Fruit fly (Drosophila melanogaster) whole organism, pupa: ENCODE results near the gene CG13309.

Experiments
- CG10348 ChIP-seq: fragments of 200-800 bp; sonication (Bioruptor generic); IDR thresholded peaks from 2 replicates; pipeline ENCODE4 v1.3.6; 2022; ENCODE audit warnings: missing biosample characterization, missing genetic modification characterization
- CG12605 ChIP-seq: fragments of 200-800 bp; sonication (Bioruptor generic); IDR thresholded peaks from 2 replicates; pipeline ENCODE4 v1.3.6; 2022; ENCODE audit warnings: missing biosample characterization, missing genetic modification characterization
- CG13204 ChIP-seq: fragments of 200-800 bp; sonication (Bioruptor generic); optimal IDR thresholded peaks from 2 replicates; lab custom pipeline; 2018; ENCODE audit warnings: missing biosample characterization, mild to moderate bottlenecking, missing genetic modification characterization, moderate library complexity
- CG17806 ChIP-seq: fragments of 200-800 bp; sonication (Bioruptor generic); optimal IDR thresholded peaks from 2 replicates; lab custom pipeline; 2018; ENCODE audit warnings: missing biosample characterization, mild to moderate bottlenecking, missing genetic modification characterization, moderate library complexity
- CG4496 ChIP-seq: fragments of 200-800 bp; sonication (Bioruptor generic); IDR thresholded peaks from 3 replicates; pipeline ENCODE4 v1.3.6; 2022; ENCODE audit warnings: missing biosample characterization, missing genetic modification characterization
- CG8159 ChIP-seq: fragments of 200-800 bp; sonication (Bioruptor generic); optimal IDR thresholded peaks from 3 replicates; lab custom pipeline; 2018; ENCODE audit warnings: missing biosample characterization, mild to moderate bottlenecking, missing genetic modification characterization, moderate library complexity
- D1 ChIP-seq: fragments of 200-800 bp; sonication (Bioruptor generic); optimal IDR thresholded peaks from 2 replicates; lab custom pipeline; 2018; ENCODE audit warnings: missing biosample characterization, mild to moderate bottlenecking, missing genetic modification characterization, moderate library complexity
- EcR ChIP-seq: fragments of 200-800 bp; sonication (Bioruptor generic); optimal IDR thresholded peaks from 3 replicates; lab custom pipeline; 2019; ENCODE audit warnings: missing biosample characterization, missing genetic modification characterization, mild to moderate bottlenecking, moderate library complexity, missing genetic modification reagents
- Pif1A ChIP-seq: fragments of 200-800 bp; sonication (Bioruptor generic); optimal IDR thresholded peaks from 3 replicates; lab custom pipeline; 2016; ENCODE audit warnings: missing biosample characterization, missing genetic modification characterization
- Snoo ChIP-seq: fragments of 200-800 bp; sonication (Bioruptor generic); optimal IDR thresholded peaks from 3 replicates; lab custom pipeline; 2017; ENCODE audit warnings: missing biosample characterization, mild to moderate bottlenecking, missing genetic modification characterization, inconsistent platforms
- fd96Ca ChIP-seq: fragments of 200-800 bp; sonication (Bioruptor generic); IDR thresholded peaks from 3 replicates; pipeline ENCODE4 v1.3.6; 2022; ENCODE audit warnings: missing biosample characterization, missing genetic modification characterization
- gl ChIP-seq: fragments of 200-800 bp; sonication (Bioruptor generic); optimal IDR thresholded peaks from 2 replicates; lab custom pipeline; 2018; ENCODE audit warnings: missing biosample characterization, mild to moderate bottlenecking, missing genetic modification characterization

DNA sequence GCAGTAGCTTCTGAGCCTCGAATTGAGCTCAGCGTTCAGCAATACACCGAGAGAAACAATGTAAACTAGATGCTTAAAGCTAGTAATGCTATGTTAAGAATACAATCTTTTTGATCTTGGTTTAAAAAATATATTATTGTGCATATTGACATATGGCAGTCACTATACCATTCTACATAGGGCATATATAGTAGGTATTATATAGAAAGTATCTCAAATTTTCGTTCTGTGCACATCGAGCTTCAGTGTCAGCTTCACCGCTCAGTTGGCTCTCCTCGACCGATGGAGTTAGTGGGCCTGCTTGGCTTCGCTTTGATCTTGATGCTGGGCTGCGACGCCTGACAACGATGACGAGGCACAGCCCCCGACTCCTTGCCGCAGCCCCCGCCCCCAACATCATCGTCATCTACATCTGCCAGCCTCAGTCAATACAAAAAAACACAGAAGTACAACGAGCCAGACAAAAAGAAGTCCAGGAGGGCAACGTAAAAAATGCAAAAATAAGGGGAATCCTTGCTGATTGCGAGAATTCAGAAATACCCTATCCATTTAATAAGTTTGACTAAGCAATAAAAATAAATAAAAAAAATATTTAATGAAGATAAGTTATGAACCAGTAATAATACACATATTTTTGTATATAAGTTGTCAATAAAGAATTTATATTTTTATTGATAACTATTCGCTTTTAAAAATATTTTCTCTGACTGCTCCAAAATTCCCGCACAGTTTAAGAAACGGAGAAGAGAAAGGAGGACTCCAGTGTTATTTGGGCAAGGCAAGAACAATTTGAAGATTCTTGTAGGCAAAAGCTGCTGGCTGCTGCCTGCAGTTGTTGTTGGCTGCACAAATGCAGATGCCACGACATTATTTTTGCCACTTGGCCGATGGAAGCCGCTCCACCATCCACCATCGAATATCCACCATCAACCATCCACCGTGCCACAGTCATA lies 11.8 kb downstream of the CG13309 start:
- peak; percentile 93 for TF ChIP-seq gl (tag; lab: Kevin White, UChicago)
- peak; percentile 92 for TF ChIP-seq CG4496 (GFP tag; lab: Robert Waterston, UW)
- peak; percentile 91 for TF ChIP-seq CG8159 (tag; lab: Kevin White, UChicago)
- TF ChIP-seq fd96Ca (GFP tag; lab: Robert Waterston, UW): peak; percentile 76; the same call in 2 of the 3 replicates
- peak; percentile 90 for TF ChIP-seq CG13204 (GFP tag; lab: Kevin White, UChicago)
- peak; percentile 56 for TF ChIP-seq EcR (GFP tag; lab: Kevin White, UChicago)
- peak; percentile 83 for TF ChIP-seq CG12605 (GFP tag; lab: Robert Waterston, UW)
- peak; percentile 93 for TF ChIP-seq Pif1A (GFP tag; lab: Kevin White, UChicago)
- peak; percentile 77 for TF ChIP-seq Snoo (tag; lab: Kevin White, UChicago)
- TF ChIP-seq CG17806 (tag; lab: Kevin White, UChicago): peak; percentile 98
- TF ChIP-seq D1 (tag; lab: Kevin White, UChicago): peak; percentile 75
- no peak for TF ChIP-seq CG10348 (GFP tag; lab: Robert Waterston, UW)
